Fruit fly (Drosophila melanogaster) whole organism, prepupa: Measurements from ENCODE around the gene pbl.

ENCODE experiments used
- Blimp-1 ChIP-seq: fragments of 200-800 bp; sonication (Bioruptor generic); optimal IDR thresholded peaks from 3 replicates; lab custom pipeline; 2017; ENCODE audit warnings: missing biosample characterization, missing genetic modification characterization, mild to moderate bottlenecking, moderate library complexity, missing genetic modification reagents
- CG10669 ChIP-seq: fragments of 200-800 bp; sonication (Bioruptor generic); optimal IDR thresholded peaks from 3 replicates; lab custom pipeline; 2018; ENCODE audit warnings: missing biosample characterization, mild to moderate bottlenecking, missing genetic modification characterization, moderate library complexity
- CG11294 ChIP-seq: fragments of 200-800 bp; sonication (Bioruptor generic); IDR thresholded peaks from 2 replicates; pipeline ENCODE4 v1.3.6; 2022; ENCODE audit warnings: missing biosample characterization, missing genetic modification characterization
- CG11762 ChIP-seq: fragments of 200-800 bp; sonication (Bioruptor generic); optimal IDR thresholded peaks from 3 replicates; lab custom pipeline; 2016; ENCODE audit warnings: missing biosample characterization, missing genetic modification characterization; ENCODE audit not compliant: insufficient read depth
- CG15336 ChIP-seq: fragments of 200-800 bp; sonication (Bioruptor generic); IDR thresholded peaks from 2 replicates; pipeline ENCODE4 v1.3.6; 2022; ENCODE audit warnings: missing biosample characterization, missing genetic modification characterization
- CG16779 ChIP-seq: fragments of 200-800 bp; sonication (Bioruptor generic); optimal IDR thresholded peaks from 3 replicates; lab custom pipeline; 2017; ENCODE audit warnings: missing biosample characterization, mild to moderate bottlenecking, missing genetic modification characterization
- CG3032 ChIP-seq: fragments of 200-800 bp; optimal IDR thresholded peaks from 2 replicates; lab custom pipeline; 2019; ENCODE audit warnings: missing biosample characterization, mild to moderate bottlenecking, missing genetic modification characterization, moderate library complexity
- CG31627 ChIP-seq: fragments of 200-800 bp; sonication (Bioruptor generic); optimal IDR thresholded peaks from 3 replicates; lab custom pipeline; 2016; ENCODE audit warnings: missing biosample characterization, missing genetic modification characterization
- CG34406 ChIP-seq: fragments of 200-800 bp; sonication (Bioruptor generic); optimal IDR thresholded peaks from 3 replicates; lab custom pipeline; 2016; ENCODE audit warnings: missing biosample characterization, missing genetic modification characterization
- CG3919 ChIP-seq: fragments of 200-800 bp; sonication (Bioruptor generic); optimal IDR thresholded peaks from 3 replicates; lab custom pipeline; 2016; ENCODE audit warnings: missing biosample characterization, missing genetic modification characterization
- CG6163 ChIP-seq: fragments of 200-800 bp; sonication (Bioruptor generic); IDR thresholded peaks from 3 replicates; pipeline ENCODE4 v1.3.6; 2022; ENCODE audit warnings: missing biosample characterization, missing genetic modification characterization
- CG6276 ChIP-seq: fragments of 200-800 bp; sonication (Bioruptor generic); optimal IDR thresholded peaks from 2 replicates; lab custom pipeline; 2017; ENCODE audit warnings: missing biosample characterization, mild to moderate bottlenecking, missing genetic modification characterization
- CG6808 ChIP-seq: fragments of 200-800 bp; sonication (Bioruptor generic); optimal IDR thresholded peaks from 3 replicates; lab custom pipeline; 2017; ENCODE audit warnings: missing biosample characterization, missing genetic modification characterization, mild to moderate bottlenecking, moderate library complexity, missing genetic modification reagents
- CG7368 ChIP-seq: fragments of 200-800 bp; sonication (Bioruptor generic); optimal IDR thresholded peaks from 3 replicates; lab custom pipeline; 2016; ENCODE audit warnings: missing biosample characterization, missing genetic modification characterization
- CG8119 ChIP-seq: fragments of 200-800 bp; sonication (Bioruptor generic); IDR thresholded peaks from 3 replicates; pipeline ENCODE4 v1.3.6; 2022; ENCODE audit warnings: missing biosample characterization, missing genetic modification characterization
- CG8319 ChIP-seq: fragments of 200-800 bp; sonication (Bioruptor generic); optimal IDR thresholded peaks from 3 replicates; lab custom pipeline; 2016; ENCODE audit warnings: missing biosample characterization, missing genetic modification characterization
- CG8632 ChIP-seq: fragments of 200-800 bp; sonication (Bioruptor generic); optimal IDR thresholded peaks from 3 replicates; lab custom pipeline; 2016; ENCODE audit warnings: missing biosample characterization, missing genetic modification characterization
- CG9139 ChIP-seq: fragments of 200-800 bp; sonication (Bioruptor generic); optimal IDR thresholded peaks from 3 replicates; lab custom pipeline; 2017; ENCODE audit warnings: missing biosample characterization, mild to moderate bottlenecking, missing genetic modification characterization
- Eip75B ChIP-seq: fragments of 200-800 bp; sonication (Bioruptor generic); optimal IDR thresholded peaks from 3 replicates; lab custom pipeline; 2016; ENCODE audit warnings: missing biosample characterization, missing genetic modification characterization
- Eip78C ChIP-seq: fragments of 200-800 bp; sonication (Bioruptor generic); peaks from one replicate; lab custom pipeline; 2016; ENCODE audit warnings: missing biosample characterization, missing genetic modification characterization
- Eip93F ChIP-seq: fragments of 200-800 bp; sonication (Bioruptor generic); optimal IDR thresholded peaks from 2 replicates; lab custom pipeline; 2016; ENCODE audit warnings: missing biosample characterization, mild to moderate bottlenecking, missing genetic modification characterization
- Ets21C ChIP-seq: fragments of 200-800 bp; sonication (Bioruptor generic); optimal IDR thresholded peaks from 3 replicates; lab custom pipeline; 2016; ENCODE audit warnings: missing biosample characterization, missing genetic modification characterization
- Ets96B ChIP-seq: fragments of 200-800 bp; optimal IDR thresholded peaks from 2 replicates; lab custom pipeline; 2019; ENCODE audit warnings: missing biosample characterization, mild to moderate bottlenecking, missing genetic modification characterization, moderate library complexity
- Gug ChIP-seq: fragments of 200-800 bp; sonication (Bioruptor generic); IDR thresholded peaks from 2 replicates; pipeline ENCODE4 v1.3.6; 2022; ENCODE audit warnings: missing biosample characterization, missing genetic modification characterization
- Hr38 ChIP-seq: sonication (Bioruptor generic); optimal IDR thresholded peaks from 2 replicates; lab custom pipeline; 2016; ENCODE audit warnings: missing biosample characterization, missing genetic modification characterization
- Hr39 ChIP-seq: fragments of 200-800 bp; sonication (Bioruptor generic); optimal IDR thresholded peaks from 2 replicates; lab custom pipeline; 2016; ENCODE audit warnings: missing biosample characterization, missing genetic modification characterization
- Lpt ChIP-seq: fragments of 200-800 bp; sonication (Bioruptor generic); optimal IDR thresholded peaks from 3 replicates; lab custom pipeline; 2016; ENCODE audit warnings: missing biosample characterization, missing genetic modification characterization
- Met ChIP-seq: fragments of 200-800 bp; sonication (Bioruptor generic); optimal IDR thresholded peaks from 3 replicates; lab custom pipeline; 2016; ENCODE audit warnings: missing biosample characterization, missing genetic modification characterization
- OdsH ChIP-seq: fragments of 200-800 bp; sonication (Bioruptor generic); optimal IDR thresholded peaks from 3 replicates; lab custom pipeline; 2016; ENCODE audit warnings: missing biosample characterization, missing genetic modification characterization
- Smox ChIP-seq: fragments of 200-800 bp; sonication (Bioruptor generic); optimal IDR thresholded peaks from 3 replicates; lab custom pipeline; 2016; ENCODE audit warnings: missing biosample characterization, missing genetic modification characterization
- Sox102F ChIP-seq: fragments of 200-800 bp; sonication (Bioruptor generic); optimal IDR thresholded peaks from 2 replicates; lab custom pipeline; 2016; ENCODE audit warnings: missing biosample characterization, mild to moderate bottlenecking, missing genetic modification characterization
- Sox15 ChIP-seq: fragments of 200-800 bp; sonication (Bioruptor generic); optimal IDR thresholded peaks from 3 replicates; lab custom pipeline; 2016; ENCODE audit warnings: missing biosample characterization, missing genetic modification characterization
- achi ChIP-seq: fragments of 200-800 bp; sonication (Bioruptor generic); optimal IDR thresholded peaks from 3 replicates; lab custom pipeline; 2016; ENCODE audit warnings: missing biosample characterization, missing genetic modification characterization
- acj6 ChIP-seq: fragments of 200-800 bp; sonication (Bioruptor generic); optimal IDR thresholded peaks from 3 replicates; lab custom pipeline; 2016; ENCODE audit warnings: missing biosample characterization, missing genetic modification characterization
- cyc ChIP-seq: fragments of 200-800 bp; sonication (Bioruptor generic); optimal IDR thresholded peaks from 3 replicates; lab custom pipeline; 2016; ENCODE audit warnings: missing biosample characterization, missing genetic modification characterization
- dac ChIP-seq: fragments of 200-800 bp; sonication (Bioruptor generic); optimal IDR thresholded peaks from 2 replicates; lab custom pipeline; 2017; ENCODE audit warnings: missing biosample characterization, mild to moderate bottlenecking, missing genetic modification characterization
- dsx ChIP-seq: fragments of 200-800 bp; optimal IDR thresholded peaks from 3 replicates; lab custom pipeline; 2019; ENCODE audit warnings: missing biosample characterization, mild to moderate bottlenecking, missing genetic modification characterization, moderate library complexity; ENCODE audit not compliant: poor library complexity, severe bottlenecking
- esn ChIP-seq: fragments of 200-800 bp; sonication (Bioruptor generic); optimal IDR thresholded peaks from 2 replicates; lab custom pipeline; 2016; ENCODE audit warnings: missing biosample characterization, mild to moderate bottlenecking, missing genetic modification characterization, moderate library complexity
- fd59A ChIP-seq: fragments of 200-800 bp; sonication (Bioruptor generic); optimal IDR thresholded peaks from 2 replicates; lab custom pipeline; 2017; ENCODE audit warnings: missing biosample characterization, mild to moderate bottlenecking, missing genetic modification characterization, missing genetic modification reagents
- fd85E ChIP-seq: fragments of 200-800 bp; sonication (Bioruptor generic); optimal IDR thresholded peaks from 3 replicates; lab custom pipeline; 2016; ENCODE audit warnings: missing biosample characterization, missing genetic modification characterization
- fkh ChIP-seq: fragments of 200-800 bp; sonication (Bioruptor generic); optimal IDR thresholded peaks from 3 replicates; lab custom pipeline; 2017; ENCODE audit warnings: missing biosample characterization, mild to moderate bottlenecking, missing genetic modification characterization, moderate library complexity
- lz ChIP-seq: fragments of 200-800 bp; sonication (Bioruptor generic); optimal IDR thresholded peaks from 3 replicates; lab custom pipeline; 2016; ENCODE audit warnings: missing biosample characterization, missing genetic modification characterization
- net ChIP-seq: fragments of 200-800 bp; sonication (Bioruptor generic); optimal IDR thresholded peaks from 3 replicates; lab custom pipeline; 2016; ENCODE audit warnings: missing biosample characterization, missing genetic modification characterization
- pdm3 ChIP-seq: fragments of 200-800 bp; sonication (Bioruptor generic); optimal IDR thresholded peaks from 3 replicates; lab custom pipeline; 2016; ENCODE audit warnings: missing biosample characterization, missing genetic modification characterization
- salr ChIP-seq, 2 experiments: fragments of 200-800 bp; sonication (Bioruptor generic); optimal IDR thresholded peaks; 3 replicates each; lab custom pipeline; 2016 to 2018; ENCODE audit warnings: missing biosample characterization in 2 of 2, missing genetic modification characterization in 2 of 2, mild to moderate bottlenecking in 1 of 2
- topi ChIP-seq: fragments of 200-800 bp; sonication (Bioruptor generic); optimal IDR thresholded peaks from 3 replicates; lab custom pipeline; 2016; ENCODE audit warnings: missing biosample characterization, missing genetic modification characterization
- vri ChIP-seq: fragments of 200-800 bp; sonication (Bioruptor generic); optimal IDR thresholded peaks from 3 replicates; lab custom pipeline; 2016; ENCODE audit warnings: missing biosample characterization, mild to moderate bottlenecking, missing genetic modification characterization

Gene pbl

dm6 chr3L:7862238-7863022 lies 49.3 kb downstream of the pbl start (continued):
- TF ChIP-seq Sox102F (GFP tag; lab: Kevin White, UChicago) (no peak), Eip93F (GFP tag; lab: Kevin White, UChicago) (no peak), topi (GFP tag; lab: Kevin White, UChicago) (peak; percentile 32), CG9139 (GFP tag; lab: Kevin White, UChicago) (peak; percentile 19), Smox (GFP tag; lab: Kevin White, UChicago) (peak; percentile 21), CG34406 (GFP tag; lab: Kevin White, UChicago) (no peak), CG11762 (no peak), Gug (no peak), fkh (peak; percentile 89), esn (GFP tag; lab: Kevin White, UChicago) (peak; percentile 39), lz (GFP tag; lab: Kevin White, UChicago) (peak; percentile 26), fd59A (GFP tag; lab: Kevin White, UChicago) (no peak), Hr39 (GFP tag; lab: Kevin White, UChicago) (peak; percentile 17), pdm3 (peak; percentile 27), CG8632 (peak; percentile 30), Lpt (no peak), net (no peak), OdsH (GFP tag; lab: Kevin White, UChicago) (peak; percentile 9), salr (GFP tag; optimal IDR thresholded peaks at IDR 0.05; lab: Kevin White, UChicago) (peak; percentile 22 to 59), cyc (GFP tag; lab: Kevin White, UChicago) (peak; percentile 12), CG6163 (peak; percentile 33; the same call in 1 of the 3 replicates), dac (GFP tag; lab: Kevin White, UChicago) (no peak), vri (GFP tag; lab: Kevin White, UChicago) (peak; percentile 37), Eip78C (GFP tag; lab: Kevin White, UChicago) (peak; percentile 84), CG7368 (GFP tag; lab: Kevin White, UChicago) (no peak), Eip75B (peak; percentile 12), CG31627 (GFP tag; lab: Kevin White, UChicago) (peak; percentile 38)

DNA sequence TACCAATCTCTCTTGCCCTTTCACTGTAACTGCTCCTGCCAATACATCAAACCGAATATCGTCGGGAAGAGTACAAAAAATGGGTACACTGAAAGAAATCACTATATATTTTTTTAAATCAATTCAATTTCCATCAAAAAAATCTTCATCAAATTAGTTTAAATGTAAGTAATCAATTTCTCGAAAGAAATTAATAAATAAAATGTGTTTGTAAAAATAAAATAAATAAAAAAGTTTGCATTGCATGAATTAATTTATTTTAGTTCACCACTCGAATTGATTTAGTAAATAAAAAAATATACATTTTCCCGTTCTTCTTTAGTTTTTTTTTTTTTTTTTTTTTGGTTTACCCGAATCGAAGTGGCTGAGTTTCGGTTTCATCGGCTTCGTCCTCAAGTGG lies 49.9 kb downstream of the pbl start:
- peak; percentile 24 for TF ChIP-seq acj6 (GFP tag; lab: Kevin White, UChicago)
- TF ChIP-seq dsx (GFP tag; lab: Kevin White, UChicago) = no peak
- 0 out of 3 replicates have a peak, but pooled peaks have one; percentile 0 for TF ChIP-seq CG6163
- TF ChIP-seq CG10669 (GFP tag; lab: Kevin White, UChicago) = no peak
- TF ChIP-seq CG3919 (GFP tag; lab: Kevin White, UChicago) = no peak
- TF ChIP-seq Hr39 (GFP tag; lab: Kevin White, UChicago) = no peak
- TF ChIP-seq Gug = no peak
- TF ChIP-seq fkh = no peak
- peak; percentile 10 for TF ChIP-seq cyc (GFP tag; lab: Kevin White, UChicago)
- TF ChIP-seq CG6808 (GFP tag; lab: Kevin White, UChicago) = no peak
- no peak for TF ChIP-seq CG9139 (GFP tag; lab: Kevin White, UChicago)
- peak; percentile 15 for TF ChIP-seq CG31627 (GFP tag; lab: Kevin White, UChicago)
- TF ChIP-seq fd85E (GFP tag; lab: Kevin White, UChicago) = no peak
- TF ChIP-seq CG8632 = peak; percentile 31
- TF ChIP-seq achi = peak; percentile 10
- peak; percentile 34 for TF ChIP-seq topi (GFP tag; lab: Kevin White, UChicago)
- no peak for TF ChIP-seq CG8119 (GFP tag; lab: Robert Waterston, UW)
- TF ChIP-seq salr (GFP tag; optimal IDR thresholded peaks at IDR 0.05; lab: Kevin White, UChicago) = no peak
- TF ChIP-seq CG15336 (GFP tag; lab: Robert Waterston, UW) = 0 out of 2 replicates have a peak, but pooled peaks have one; percentile 26
- no peak for TF ChIP-seq dac (GFP tag; lab: Kevin White, UChicago)
- TF ChIP-seq Hr38 (GFP tag; lab: Kevin White, UChicago) = no peak
- TF ChIP-seq Smox (GFP tag; lab: Kevin White, UChicago) = peak; percentile 49
- no peak for TF ChIP-seq CG8319 (GFP tag; lab: Kevin White, UChicago)
- no peak for TF ChIP-seq CG16779 (tag; lab: Kevin White, UChicago)
- TF ChIP-seq net = peak; percentile 2
- TF ChIP-seq Blimp-1 (GFP tag; lab: Kevin White, UChicago) = no peak
- no peak for TF ChIP-seq Sox15 (GFP tag; lab: Kevin White, UChicago)
- TF ChIP-seq Ets96B (tag; lab: Kevin White, UChicago) = no peak
- TF ChIP-seq Ets21C (GFP tag; lab: Kevin White, UChicago) = no peak
- TF ChIP-seq Eip93F (GFP tag; lab: Kevin White, UChicago) = no peak
- no peak for TF ChIP-seq CG11762
- TF ChIP-seq lz (GFP tag; lab: Kevin White, UChicago) = no peak
- TF ChIP-seq CG6276 (GFP tag; lab: Kevin White, UChicago) = no peak
- no peak for TF ChIP-seq CG11294 (GFP tag; lab: Robert Waterston, UW)
- TF ChIP-seq CG3032 (tag; lab: Kevin White, UChicago) = no peak
- peak; percentile 31 for TF ChIP-seq Met
